Worm (Caenorhabditis elegans): ENCODE measurements around the gene latd-1.

latd-1 gene

DNA sequence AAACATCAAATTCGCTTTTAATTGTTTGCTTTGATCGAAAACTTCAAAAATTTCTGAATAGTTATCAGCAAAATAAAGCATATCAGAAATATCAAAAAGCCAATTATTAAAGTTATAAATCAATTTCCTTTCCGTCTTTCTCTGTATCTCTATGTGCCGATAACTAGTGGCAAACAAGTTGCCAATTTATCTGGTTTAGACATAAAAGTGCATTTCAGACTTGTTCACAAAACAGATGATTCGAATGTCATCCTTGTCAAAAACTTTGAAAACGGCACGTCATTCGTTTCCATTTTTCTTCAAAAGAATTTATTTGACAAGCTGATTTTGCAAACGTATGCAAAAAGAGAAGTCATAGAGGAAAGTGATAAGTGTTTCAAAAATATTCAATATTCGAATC, 30.3 kb downstream of the latd-1 start:
- TF ChIP-seq somi-1 (GFP tag; optimal IDR thresholded peaks at IDR 0.05) (no peak), ceh-27 (GFP tag; optimal IDR thresholded peaks at IDR 0.05) (no peak)

DNA sequence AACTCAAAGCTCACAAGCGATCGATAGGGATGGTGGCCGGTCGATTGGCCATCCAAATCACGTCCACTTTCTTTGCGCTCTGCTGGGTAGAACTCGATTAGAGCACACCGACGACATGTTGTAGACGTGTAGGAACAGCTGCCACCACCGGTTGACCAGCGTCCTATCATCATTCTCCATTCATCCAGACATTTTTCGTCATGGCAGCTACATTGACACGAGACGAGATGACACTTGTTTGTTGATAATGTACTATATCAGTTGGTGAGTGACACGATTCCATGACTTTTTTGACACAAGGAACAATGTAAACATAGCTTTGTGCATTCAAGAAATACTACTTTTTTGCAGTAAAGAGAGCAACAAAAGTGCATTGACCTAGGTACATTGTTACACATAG, 31.1 kb downstream of the latd-1 start:
- no peak for TF ChIP-seq F57C9.4 (tag; optimal IDR thresholded peaks at IDR 0.05)
- peak; percentile 34 for TF ChIP-seq nhr-80 (tag; optimal IDR thresholded peaks at IDR 0.05)

DNA sequence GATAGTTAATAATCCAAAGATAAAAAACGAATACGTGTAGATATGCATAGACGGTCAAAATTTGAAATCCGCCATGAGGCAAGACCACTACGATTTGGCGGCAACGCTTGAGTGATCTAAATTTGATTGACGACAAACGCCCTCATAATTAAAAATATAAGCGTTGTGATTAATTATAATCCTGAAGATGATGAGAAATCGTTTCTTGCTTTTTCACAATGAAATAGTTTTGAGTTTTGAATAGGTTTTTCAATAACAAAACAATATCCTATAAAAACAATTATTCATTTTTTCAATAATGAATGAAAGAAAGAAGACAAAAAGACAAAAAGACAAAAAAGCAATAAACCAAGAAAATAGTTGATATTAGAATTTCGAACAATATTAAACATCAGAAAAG, 50.2 kb downstream of the latd-1 start, which contains the start of gene C54D2.6:
Gene C54D2.6, minus strand, starts transcription at position 101 of the 400 bp plus-strand sequence.
- no peak for TF ChIP-seq F49E8.2 (tag; optimal IDR thresholded peaks at IDR 0.05; ENCODE audit: insufficient read depth)

Measured in whole organism, young adult.